Fruit fly (Drosophila melanogaster) whole organism, embryonic: ENCODE measurements around the gene CG33293.

ENCODE experiments used
- CG12942 ChIP-seq: fragments of 200-800 bp; sonication (Bioruptor generic); optimal IDR thresholded peaks from 3 replicates; lab custom pipeline; 2016; ENCODE audit warnings: missing biosample characterization, missing genetic modification characterization
- CG13123 ChIP-seq: fragments of 200-800 bp; sonication (Bioruptor generic); optimal IDR thresholded peaks from 2 replicates; lab custom pipeline; 2016; ENCODE audit warnings: missing biosample characterization, missing genetic modification characterization
- CG14710 ChIP-seq: fragments of 200-800 bp; sonication (Bioruptor generic); optimal IDR thresholded peaks from 3 replicates; lab custom pipeline; 2019; ENCODE audit warnings: missing biosample characterization, mild to moderate bottlenecking, missing genetic modification characterization, moderate library complexity
- CG15011 ChIP-seq: fragments of 200-800 bp; sonication (Bioruptor generic); optimal IDR thresholded peaks from 3 replicates; lab custom pipeline; 2018; ENCODE audit warnings: missing biosample characterization, mild to moderate bottlenecking, missing genetic modification characterization
- CG16815 ChIP-seq: fragments of 200-800 bp; sonication (Bioruptor generic); optimal IDR thresholded peaks from 3 replicates; lab custom pipeline; 2017; ENCODE audit warnings: missing biosample characterization, mild to moderate bottlenecking, missing genetic modification characterization
- CG30020 ChIP-seq: fragments of 200-800 bp; optimal IDR thresholded peaks from 2 replicates; lab custom pipeline; 2019; ENCODE audit warnings: missing biosample characterization, mild to moderate bottlenecking, missing genetic modification characterization, moderate library complexity
- CG33557 ChIP-seq: fragments of 200-800 bp; sonication (Bioruptor generic); optimal IDR thresholded peaks from 2 replicates; lab custom pipeline; 2019; ENCODE audit warnings: missing biosample characterization, mild to moderate bottlenecking, missing genetic modification characterization, moderate library complexity
- CG5953 ChIP-seq: fragments of 200-800 bp; sonication (Bioruptor generic); IDR thresholded peaks from 2 replicates; pipeline ENCODE4 v1.3.6; 2022; ENCODE audit warnings: missing biosample characterization, missing genetic modification characterization
- CG6813 ChIP-seq: fragments of 200-800 bp; sonication (Bioruptor generic); optimal IDR thresholded peaks from 2 replicates; lab custom pipeline; 2017; ENCODE audit warnings: missing biosample characterization, missing genetic modification characterization, mild to moderate bottlenecking, moderate library complexity, missing genetic modification reagents
- CG7372 ChIP-seq: fragments of 200-800 bp; sonication (Bioruptor generic); IDR thresholded peaks from 2 replicates; pipeline ENCODE4 v1.3.6; 2022; ENCODE audit warnings: missing biosample characterization, missing genetic modification characterization
- CG7745 ChIP-seq: fragments of 200-800 bp; sonication (Bioruptor generic); optimal IDR thresholded peaks from 2 replicates; lab custom pipeline; 2018; ENCODE audit warnings: missing biosample characterization, mild to moderate bottlenecking, missing genetic modification characterization, moderate library complexity
- CG8388 ChIP-seq: fragments of 200-800 bp; sonication (Bioruptor generic); optimal IDR thresholded peaks from 2 replicates; lab custom pipeline; 2019; ENCODE audit warnings: missing biosample characterization, mild to moderate bottlenecking, missing genetic modification characterization, moderate library complexity
- CG9215 ChIP-seq: fragments of 200-800 bp; sonication (Bioruptor generic); IDR thresholded peaks from 2 replicates; pipeline ENCODE4 v1.3.6; 2022; ENCODE audit warnings: missing biosample characterization, missing genetic modification characterization
- CoRest ChIP-seq: fragments of 200-800 bp; sonication (Bioruptor generic); optimal IDR thresholded peaks from 3 replicates; lab custom pipeline; 2018; ENCODE audit warnings: missing biosample characterization, mild to moderate bottlenecking, missing genetic modification characterization, moderate library complexity
- Dbx ChIP-seq: fragments of 200-800 bp; sonication (Bioruptor generic); IDR thresholded peaks from 3 replicates; pipeline ENCODE4 v1.3.6; 2022; ENCODE audit warnings: missing biosample characterization, missing genetic modification characterization
- Deaf1 ChIP-seq: fragments of 200-800 bp; optimal IDR thresholded peaks from 3 replicates; lab custom pipeline; 2019; ENCODE audit warnings: missing biosample characterization, mild to moderate bottlenecking, missing genetic modification characterization, moderate library complexity
- Drgx ChIP-seq: fragments of 200-800 bp; sonication (Bioruptor generic); IDR thresholded peaks from 2 replicates; pipeline ENCODE4 v1.3.6; 2022; ENCODE audit warnings: missing biosample characterization, missing genetic modification characterization
- E2f1 ChIP-seq: fragments of 200-800 bp; sonication (Bioruptor generic); IDR thresholded peaks from 2 replicates; pipeline ENCODE4 v1.3.6; 2022; ENCODE audit warnings: missing biosample characterization, missing genetic modification characterization
- ERR ChIP-seq: fragments of 200-800 bp; sonication (Bioruptor generic); optimal IDR thresholded peaks from 2 replicates; lab custom pipeline; 2016; ENCODE audit warnings: missing biosample characterization, missing genetic modification characterization
- Hand ChIP-seq: fragments of 200-800 bp; sonication (Bioruptor generic); optimal IDR thresholded peaks from 2 replicates; lab custom pipeline; 2017; ENCODE audit warnings: mild to moderate bottlenecking, missing biosample characterization, missing genetic modification reagents, missing genetic modification characterization
- Hey ChIP-seq: fragments of 200-800 bp; sonication (Bioruptor generic); optimal IDR thresholded peaks from 3 replicates; lab custom pipeline; 2018; ENCODE audit warnings: missing biosample characterization, mild to moderate bottlenecking, missing genetic modification characterization
- Mrtf ChIP-seq: fragments of 200-800 bp; sonication (Bioruptor generic); IDR thresholded peaks from 3 replicates; pipeline ENCODE4 v1.3.6; 2022; ENCODE audit warnings: missing biosample characterization, missing genetic modification characterization
- Myb ChIP-seq: fragments of 200-800 bp; sonication (Bioruptor generic); optimal IDR thresholded peaks from 2 replicates; lab custom pipeline; 2016; ENCODE audit warnings: missing biosample characterization, missing genetic modification characterization
- NC2α ChIP-seq: fragments of 200-800 bp; sonication (Bioruptor generic); optimal IDR thresholded peaks from 2 replicates; lab custom pipeline; 2016; ENCODE audit warnings: missing biosample characterization, missing genetic modification characterization
- Neu2 ChIP-seq: fragments of 200-800 bp; sonication (Bioruptor generic); optimal IDR thresholded peaks from 3 replicates; lab custom pipeline; 2016; ENCODE audit warnings: missing biosample characterization, missing genetic modification characterization, borderline replicate concordance
- PHDP ChIP-seq: fragments of 200-800 bp; sonication (Bioruptor generic); optimal IDR thresholded peaks from 3 replicates; lab custom pipeline; 2018; ENCODE audit warnings: missing biosample characterization, mild to moderate bottlenecking, missing genetic modification characterization, moderate library complexity
- Ravus ChIP-seq: fragments of 200-800 bp; sonication (Bioruptor generic); IDR thresholded peaks from 2 replicates; pipeline ENCODE4 v1.3.6; 2022; ENCODE audit warnings: missing biosample characterization, missing genetic modification characterization
- Usf ChIP-seq: fragments of 200-800 bp; sonication (Bioruptor generic); optimal IDR thresholded peaks from 2 replicates; lab custom pipeline; 2017; ENCODE audit warnings: missing genotype, missing biosample characterization, missing genetic modification characterization
- az2 ChIP-seq: fragments of 200-800 bp; sonication (Bioruptor generic); optimal IDR thresholded peaks from 3 replicates; lab custom pipeline; 2016; ENCODE audit warnings: missing biosample characterization, missing genetic modification characterization
- bsh ChIP-seq, 2 experiments: fragments of 200-800 bp; sonication (Bioruptor generic); optimal IDR thresholded peaks; 2 replicates each; lab custom pipeline; 2017 to 2018; ENCODE audit warnings: mild to moderate bottlenecking in 2 of 2, missing biosample characterization in 2 of 2, missing genetic modification characterization in 2 of 2, moderate library complexity in 1 of 2
- cato ChIP-seq: fragments of 200-800 bp; sonication (Bioruptor generic); optimal IDR thresholded peaks from 2 replicates; lab custom pipeline; 2016; ENCODE audit warnings: missing biosample characterization, missing genetic modification characterization, borderline replicate concordance
- caup ChIP-seq: fragments of 200-800 bp; sonication (Bioruptor generic); optimal IDR thresholded peaks from 3 replicates; lab custom pipeline; 2017; ENCODE audit warnings: missing biosample characterization, mild to moderate bottlenecking, missing genetic modification characterization, moderate library complexity; ENCODE audit not compliant: severe bottlenecking
- croc ChIP-seq: fragments of 200-800 bp; sonication (Bioruptor generic); conservative IDR thresholded peaks from 3 replicates; pipeline ENCODE4 v1.3.6; 2022; ENCODE audit warnings: missing biosample characterization, missing genetic modification characterization
- dan ChIP-seq: fragments of 200-800 bp; sonication (Bioruptor generic); IDR thresholded peaks from 2 replicates; pipeline ENCODE4 v1.3.6; 2022; ENCODE audit warnings: missing biosample characterization, missing genetic modification characterization
- hbn ChIP-seq: fragments of 200-800 bp; sonication (Bioruptor generic); IDR thresholded peaks from 2 replicates; pipeline ENCODE4 v1.3.6; 2022; ENCODE audit warnings: missing biosample characterization, missing genetic modification characterization; ENCODE audit not compliant: partially characterized antibody
- kay ChIP-seq: fragments of 200-800 bp; sonication (Bioruptor generic); optimal IDR thresholded peaks from 2 replicates; lab custom pipeline; 2016; ENCODE audit warnings: missing biosample characterization, missing genetic modification characterization
- lab ChIP-seq: fragments of 200-800 bp; sonication (Bioruptor generic); optimal IDR thresholded peaks from 3 replicates; lab custom pipeline; 2017; ENCODE audit warnings: missing biosample characterization, missing genetic modification characterization, mild to moderate bottlenecking, moderate library complexity, missing genetic modification reagents
- lmd ChIP-seq: fragments of 200-800 bp; sonication (Bioruptor generic); IDR thresholded peaks from 2 replicates; pipeline ENCODE4 v1.3.6; 2022; ENCODE audit warnings: missing biosample characterization, missing genetic modification characterization
- p53 ChIP-seq: fragments of 200-800 bp; sonication (Bioruptor generic); optimal IDR thresholded peaks from 2 replicates; lab custom pipeline; 2016; ENCODE audit warnings: missing biosample characterization, missing genetic modification characterization
- salm ChIP-seq: fragments of 200-800 bp; sonication (Bioruptor generic); optimal IDR thresholded peaks from 2 replicates; lab custom pipeline; 2018; ENCODE audit warnings: missing biosample characterization, mild to moderate bottlenecking, missing genetic modification characterization
- sens-2 ChIP-seq: fragments of 200-800 bp; sonication (Bioruptor generic); IDR thresholded peaks from 2 replicates; pipeline ENCODE4 v1.3.6; 2022; ENCODE audit warnings: missing biosample characterization, missing genetic modification characterization
- sna ChIP-seq: fragments of 200-800 bp; sonication (Bioruptor generic); IDR thresholded peaks from 2 replicates; pipeline ENCODE4 v1.3.6; 2022; ENCODE audit warnings: missing biosample characterization, missing genetic modification characterization; ENCODE audit not compliant: partially characterized antibody
- sob ChIP-seq: fragments of 200-800 bp; sonication (Bioruptor generic); IDR thresholded peaks from 2 replicates; pipeline ENCODE4 v1.3.6; 2022; ENCODE audit warnings: missing biosample characterization, missing genetic modification characterization
- sqz ChIP-seq: fragments of 200-800 bp; sonication (Bioruptor generic); optimal IDR thresholded peaks from 3 replicates; lab custom pipeline; 2018; ENCODE audit warnings: missing biosample characterization, mild to moderate bottlenecking, missing genetic modification characterization
- stwl ChIP-seq: fragments of 200-800 bp; sonication (Bioruptor generic); optimal IDR thresholded peaks from 3 replicates; lab custom pipeline; 2018; ENCODE audit warnings: missing biosample characterization, mild to moderate bottlenecking, missing genetic modification characterization, moderate library complexity
- toy ChIP-seq: fragments of 200-800 bp; sonication (Bioruptor generic); IDR thresholded peaks from 2 replicates; pipeline ENCODE4 v1.3.6; 2022; ENCODE audit warnings: missing biosample characterization, missing genetic modification characterization
- tx ChIP-seq: fragments of 200-800 bp; sonication (Bioruptor generic); optimal IDR thresholded peaks from 2 replicates; lab custom pipeline; 2016; ENCODE audit warnings: missing biosample characterization, missing genetic modification characterization
- unc-4 ChIP-seq: fragments of 200-800 bp; sonication (Bioruptor generic); IDR thresholded peaks from 2 replicates; pipeline ENCODE4 v1.3.6; 2022; ENCODE audit warnings: missing biosample characterization, missing genetic modification characterization; ENCODE audit not compliant: partially characterized antibody
- vfl ChIP-seq: fragments of 200-800 bp; sonication (Bioruptor generic); optimal IDR thresholded peaks from 2 replicates; lab custom pipeline; 2016; ENCODE audit warnings: missing biosample characterization, missing genetic modification characterization
- z ChIP-seq: fragments of 200-800 bp; sonication (Bioruptor generic); IDR thresholded peaks from 3 replicates; pipeline ENCODE4 v1.3.6; 2022; ENCODE audit warnings: missing biosample characterization, missing genetic modification characterization

The CG33293 gene

dm6 chr3R:5251243-5251865 is 10.8 kb upstream of the CG33293 start, which contains the start of gene CtsF (continued):
- peak; percentile 99 for TF ChIP-seq unc-4
- no peak for TF ChIP-seq Usf (GFP tag; lab: Kevin White, UChicago)
- no peak for TF ChIP-seq CG15011
- TF ChIP-seq Myb (GFP tag; lab: Kevin White, UChicago): peak; percentile 78
- TF ChIP-seq CG33557 (GFP tag; lab: Kevin White, UChicago): no peak
- peak; percentile 0 for TF ChIP-seq p53 (GFP tag; lab: Kevin White, UChicago)
- TF ChIP-seq Ravus (GFP tag; lab: Robert Waterston, UW): no peak
- TF ChIP-seq cato: no peak
- TF ChIP-seq CG7745 (tag; lab: Kevin White, UChicago): no peak
- TF ChIP-seq bsh (GFP tag; optimal IDR thresholded peaks at IDR 0.05; lab: Kevin White, UChicago): no peak
- TF ChIP-seq CoRest (tag; lab: Kevin White, UChicago): peak; percentile 34
- TF ChIP-seq sob: 0 out of 2 replicates have a peak, but pooled peaks have one; percentile 42
- 0 out of 3 replicates have a peak, but pooled peaks have one; percentile 58 for TF ChIP-seq Dbx (GFP tag; lab: Robert Waterston, UW)
- TF ChIP-seq sens-2 (GFP tag; lab: Robert Waterston, UW): no peak
- no peak for TF ChIP-seq salm
- TF ChIP-seq lab: peak; percentile 54
- no peak for TF ChIP-seq vfl (GFP tag; lab: Kevin White, UChicago)
- TF ChIP-seq kay: peak; percentile 77
- TF ChIP-seq ERR (GFP tag; lab: Kevin White, UChicago): no peak
- no peak for TF ChIP-seq CG13123 (GFP tag; lab: Kevin White, UChicago)
- peak; percentile 15 for TF ChIP-seq caup (GFP tag; lab: Kevin White, UChicago)
- TF ChIP-seq CG6813: no peak
- no peak for TF ChIP-seq toy
- peak; percentile 98 for TF ChIP-seq hbn (GFP tag; lab: Robert Waterston, UW)
- no peak for TF ChIP-seq sqz (GFP tag; lab: Kevin White, UChicago)
- TF ChIP-seq dan (GFP tag; lab: Robert Waterston, UW): no peak
- TF ChIP-seq lmd (GFP tag; lab: Robert Waterston, UW): no peak
- TF ChIP-seq Hey (tag; lab: Kevin White, UChicago): no peak
- 0 out of 3 replicates have a peak, but pooled peaks have one; percentile 30 for TF ChIP-seq z (GFP tag; lab: Robert Waterston, UW)
- TF ChIP-seq CG8388: no peak
- TF ChIP-seq sna (GFP tag; lab: Robert Waterston, UW): peak; percentile 99
- no peak for TF ChIP-seq E2f1 (GFP tag; lab: Robert Waterston, UW)
- peak; percentile 43 for TF ChIP-seq CG30020
- no peak for TF ChIP-seq CG7372 (GFP tag; lab: Robert Waterston, UW)
- TF ChIP-seq CG16815: no peak
- TF ChIP-seq Neu2 (GFP tag; lab: Kevin White, UChicago): peak; percentile 99
- peak; percentile 48 for TF ChIP-seq Hand (GFP tag; lab: Kevin White, UChicago)
- no peak for TF ChIP-seq Drgx (GFP tag; lab: Robert Waterston, UW)
- no peak for TF ChIP-seq PHDP (tag; lab: Kevin White, UChicago)
- TF ChIP-seq CG9215 (GFP tag; lab: Robert Waterston, UW): no peak
- peak; percentile 47 for TF ChIP-seq CG14710 (tag; lab: Kevin White, UChicago)
- no peak for TF ChIP-seq CG5953
- TF ChIP-seq croc (GFP tag; lab: Robert Waterston, UW): no peak
- no peak for TF ChIP-seq CG12942
- TF ChIP-seq az2 (GFP tag; lab: Kevin White, UChicago): no peak
- no peak for TF ChIP-seq tx (GFP tag; lab: Kevin White, UChicago)
- peak; percentile 16 for TF ChIP-seq Deaf1 (tag; lab: Kevin White, UChicago)
- TF ChIP-seq Mrtf (GFP tag; lab: Robert Waterston, UW): 0 out of 3 replicates have a peak, but pooled peaks have one; percentile 17
- TF ChIP-seq stwl (tag; lab: Kevin White, UChicago): peak; percentile 78
- TF ChIP-seq NC2α (GFP tag; lab: Kevin White, UChicago): no peak
